Worm (Caenorhabditis elegans): ENCODE data around the gene igcm-2.
A peak's percentile ranks its signal among the peaks of the same experiment; 100 is the strongest.

igcm-2 gene

DNA sequence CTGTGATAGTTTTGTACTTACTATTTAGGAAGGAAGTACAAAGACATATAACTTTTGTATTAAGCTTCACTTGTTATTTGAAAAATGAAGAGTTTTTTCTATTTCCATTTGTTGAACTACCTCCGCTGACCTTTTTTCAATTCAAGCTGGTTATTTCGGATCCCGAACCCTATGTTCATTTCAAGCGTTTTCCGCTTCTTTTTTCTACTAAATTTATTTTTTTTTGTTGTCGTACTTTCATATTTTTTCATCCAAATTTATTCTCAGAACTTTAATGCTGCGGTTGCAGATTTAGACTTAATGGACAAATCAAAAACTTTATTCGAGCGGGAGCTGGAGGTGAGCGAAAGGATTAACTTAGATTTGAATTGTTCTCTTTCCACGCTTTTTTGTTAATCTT, 41.4 kb downstream of the igcm-2 start, which contains the start of gene C03B1.6:
Gene C03B1.6 (plus strand): TSS at position 301 of the 400 bp plus-strand sequence.
- TF ChIP-seq lin-13 (GFP tag; optimal IDR thresholded peaks at IDR 0.05) (no peak), zag-1 (tag; optimal IDR thresholded peaks at IDR 0.05) (no peak), mdl-1 (tag; optimal IDR thresholded peaks at IDR 0.05) (no peak), ceh-28 (tag; optimal IDR thresholded peaks at IDR 0.05) (no peak), zfp-2 (tag; optimal IDR thresholded peaks at IDR 0.05) (no peak), aha-1 (tag) (no peak), tag-97 (GFP tag; IDR thresholded peaks at IDR 0.05) (no peak), dmd-9 (GFP tag; IDR thresholded peaks at IDR 0.05) (no peak), vab-7 (GFP tag; IDR thresholded peaks at IDR 0.05) (no peak), F49E8.2 (tag; optimal IDR thresholded peaks at IDR 0.05; ENCODE audit: borderline replicate concordance) (no peak), ceh-62 (tag; optimal IDR thresholded peaks at IDR 0.05) (no peak), egl-27 (tag; optimal IDR thresholded peaks at IDR 0.05) (no peak)

DNA sequence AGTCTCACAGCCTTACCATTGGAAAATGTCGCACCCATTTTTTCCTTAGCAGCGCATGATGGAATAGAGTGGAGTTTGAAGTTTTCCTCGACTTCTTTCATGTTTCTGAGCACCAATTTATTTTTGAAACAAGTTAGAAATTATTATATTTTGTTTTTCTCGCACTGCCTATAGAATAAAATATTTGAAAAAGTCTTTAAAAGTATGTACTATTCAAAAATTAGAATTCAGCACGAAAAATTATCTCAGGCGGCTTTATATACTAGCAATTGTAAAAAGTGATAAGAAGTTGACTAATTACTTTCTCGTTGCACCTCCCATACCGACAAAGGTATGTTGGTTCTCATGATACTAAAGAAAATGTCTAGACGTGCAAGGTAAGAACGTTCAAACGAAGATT, 44.4 kb downstream of the igcm-2 start, which contains the start of gene C03B1.9:
Gene C03B1.9 (minus strand): TSS at position 101 of the 400 bp plus-strand sequence.
- no peak for TF ChIP-seq Y48G9A.11 (GFP tag; IDR thresholded peaks at IDR 0.05)
- no peak for TF ChIP-seq ceh-20 (GFP tag; IDR thresholded peaks at IDR 0.05)

DNA sequence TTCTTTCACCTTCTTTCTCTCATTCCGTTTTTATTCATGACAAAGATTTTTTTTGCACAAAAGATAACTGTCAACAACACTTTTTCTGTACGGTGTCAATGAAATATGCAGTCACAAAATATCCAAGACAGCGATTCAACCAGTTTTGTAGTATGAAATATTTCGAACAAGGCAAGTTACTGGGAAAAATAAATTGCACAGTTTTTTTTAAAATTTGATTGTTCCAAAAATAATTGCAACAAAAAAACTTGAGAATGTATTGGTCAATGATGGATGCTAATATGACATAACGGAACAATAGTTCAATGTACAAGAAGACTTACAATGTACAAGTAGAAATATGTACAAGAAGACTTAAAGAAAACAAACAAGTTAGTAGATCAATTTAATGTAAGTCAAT, 45.6 kb downstream of the igcm-2 start:
- no peak for TF ChIP-seq dmd-8 (GFP tag; IDR thresholded peaks at IDR 0.05)
- no peak for TF ChIP-seq php-3 (GFP tag; IDR thresholded peaks at IDR 0.05)
- TF ChIP-seq unc-62 (GFP tag; optimal IDR thresholded peaks at IDR 0.05 in 1 of 2) = peak in 1 of 2 experiments; percentile 90
- TF ChIP-seq unc-62 (tag; optimal IDR thresholded peaks at IDR 0.05) = no peak

DNA sequence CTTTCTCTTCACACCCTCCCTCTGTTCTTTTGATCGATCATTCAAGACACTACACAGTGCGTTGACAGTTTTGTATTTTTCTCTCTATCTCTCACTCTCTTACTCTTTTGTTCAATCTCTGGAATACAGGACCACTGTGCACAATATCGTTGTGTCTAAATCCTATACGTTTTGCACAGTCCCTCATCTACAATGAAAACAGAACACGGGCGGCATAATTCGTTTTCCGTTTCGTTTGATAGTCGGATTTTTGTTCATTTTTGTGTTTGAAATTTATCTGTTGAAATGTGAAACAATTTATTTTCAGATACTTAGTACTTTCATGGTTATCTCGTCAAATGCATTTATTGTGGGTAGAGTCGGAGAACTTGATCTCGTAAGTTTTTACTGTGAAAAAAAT, 49.9 kb downstream of the igcm-2 start, which contains the start of gene C03B1.7:
Gene C03B1.7 (plus strand): TSS at position 301 of the 400 bp plus-strand sequence.
- TF ChIP-seq hlh-11 (tag; optimal IDR thresholded peaks at IDR 0.05) (no peak), lin-13 (GFP tag; optimal IDR thresholded peaks at IDR 0.05) (no peak), snpc-1.2 (GFP tag; IDR thresholded peaks at IDR 0.05) (no peak), ceh-62 (tag; optimal IDR thresholded peaks at IDR 0.05) (no peak), ces-1 (GFP tag; optimal IDR thresholded peaks at IDR 0.05) (no peak), zfp-2 (tag; optimal IDR thresholded peaks at IDR 0.05) (no peak), F49E8.2 (tag; optimal IDR thresholded peaks at IDR 0.05; ENCODE audit: borderline replicate concordance) (no peak), fos-1 (tag; optimal IDR thresholded peaks at IDR 0.05) (no peak), lin-1 (GFP tag; IDR thresholded peaks at IDR 0.05) (no peak), tag-97 (GFP tag; IDR thresholded peaks at IDR 0.05) (no peak), Y105C5A.15 (GFP tag; IDR thresholded peaks at IDR 0.05) (no peak), ZK546.5 (tag; optimal IDR thresholded peaks at IDR 0.05) (no peak)

DNA sequence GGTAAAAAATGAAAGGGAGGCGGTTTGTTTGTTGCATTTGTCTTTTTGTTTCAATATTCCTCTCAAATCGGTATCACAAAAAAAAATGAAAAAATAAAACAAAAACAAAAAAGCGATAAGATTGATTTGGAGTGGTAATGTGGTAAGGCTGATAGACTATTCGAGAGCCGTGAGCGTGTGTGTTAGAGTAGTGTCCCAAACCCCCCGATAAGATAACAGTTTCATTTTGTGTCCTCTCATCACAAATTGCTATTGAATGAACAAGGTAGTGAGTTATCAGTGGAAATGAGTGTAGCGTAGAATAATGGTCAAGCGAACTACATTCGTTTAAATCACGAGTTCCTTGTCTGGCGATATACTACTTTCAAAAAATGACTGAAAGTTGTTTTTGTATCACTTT, 52.9 kb downstream of the igcm-2 start:
- no peak for TF ChIP-seq lin-29 (GFP tag; IDR thresholded peaks at IDR 0.05)
- TF ChIP-seq ztf-7 (tag; optimal IDR thresholded peaks at IDR 0.05) = peak; percentile 24
- TF ChIP-seq nhr-237 (tag; optimal IDR thresholded peaks at IDR 0.05) = no peak
- TF ChIP-seq zfp-3 (GFP tag; conservative IDR thresholded peaks at IDR 0.05) = no peak
- TF ChIP-seq zfp-2 (tag; optimal IDR thresholded peaks at IDR 0.05) = no peak
- 0 out of 2 replicates have a peak, but pooled peaks have one; percentile 37 for TF ChIP-seq mdt-29 (GFP tag; IDR thresholded peaks at IDR 0.05)
- TF ChIP-seq R02D3.7 (tag; optimal IDR thresholded peaks at IDR 0.05) = no peak
- peak; percentile 6 for TF ChIP-seq mxl-3 (GFP tag; optimal IDR thresholded peaks at IDR 0.05)
- no peak for TF ChIP-seq ces-1 (GFP tag; optimal IDR thresholded peaks at IDR 0.05)
- TF ChIP-seq hlh-30 (tag; optimal IDR thresholded peaks at IDR 0.05; ENCODE audit: insufficient read depth) = peak; percentile 30
- TF ChIP-seq nhr-102 (tag; optimal IDR thresholded peaks at IDR 0.05) = peak; percentile 43
- no peak for TF ChIP-seq lin-38 (GFP tag; IDR thresholded peaks at IDR 0.05)
- TF ChIP-seq ceh-62 (tag; optimal IDR thresholded peaks at IDR 0.05) = no peak
- TF ChIP-seq hlh-11 (tag; optimal IDR thresholded peaks at IDR 0.05) = peak; percentile 87
- TF ChIP-seq mes-2 (tag; optimal IDR thresholded peaks at IDR 0.05; ENCODE audit: poor library complexity, severe bottlenecking) = peak; percentile 39
- TF ChIP-seq nhr-77 (tag; optimal IDR thresholded peaks at IDR 0.05) = peak; percentile 65
- peak; percentile 98 for TF ChIP-seq nhr-28 (tag; optimal IDR thresholded peaks at IDR 0.05)
- no peak for TF ChIP-seq gei-8 (GFP tag; optimal IDR thresholded peaks at IDR 0.05)
- no peak for TF ChIP-seq tag-97 (GFP tag; IDR thresholded peaks at IDR 0.05)
- peak; percentile 96 for TF ChIP-seq dve-1 (tag; optimal IDR thresholded peaks at IDR 0.05; ENCODE audit: insufficient read depth)
- no peak for TF ChIP-seq ceh-32 (tag; optimal IDR thresholded peaks at IDR 0.05; ENCODE audit: poor library complexity)
- TF ChIP-seq pqm-1 (tag; optimal IDR thresholded peaks at IDR 0.05) = peak; percentile 98
- peak; percentile 86 for TF ChIP-seq dmd-6 (GFP tag; IDR thresholded peaks at IDR 0.05)
- TF ChIP-seq D1046.2 (GFP tag; IDR thresholded peaks at IDR 0.05) = no peak
